Worm (Caenorhabditis elegans) whole organism, L2 larva: ENCODE data around the gene rps-13.

Experiments used
- C34F6.9 ChIP-seq: fragments of 150-350 bp; optimal IDR thresholded peaks from 2 replicates; lab custom pipeline; 2014; ENCODE audit warnings: missing biosample characterization, missing genetic modification characterization
- F13H6.1 ChIP-seq: sonication (generic microtip); optimal IDR thresholded peaks from 2 replicates; lab custom pipeline; 2016; ENCODE audit warnings: missing genetic modification characterization, missing compliant biosample characterization
- Y55F3AM.14 ChIP-seq: fragments of 200-800 bp; sonication (Bioruptor generic); optimal IDR thresholded peaks from 2 replicates; lab custom pipeline; 2018; ENCODE audit warnings: mild to moderate bottlenecking, missing genetic modification characterization, missing compliant biosample characterization
- alr-1 ChIP-seq: fragments of 150-350 bp; optimal IDR thresholded peaks from 2 replicates; lab custom pipeline; 2014; ENCODE audit warnings: missing biosample characterization, missing genetic modification characterization
- aly-2 ChIP-seq: fragments of 150-350 bp; optimal IDR thresholded peaks from 2 replicates; lab custom pipeline; 2014; ENCODE audit warnings: missing biosample characterization, missing genetic modification characterization
- ama-1 ChIP-seq: fragments of 150-350 bp; optimal IDR thresholded peaks from 2 replicates; lab custom pipeline; 2018; ENCODE audit warnings: inconsistent platforms
- ceh-16 ChIP-seq: fragments of 150-350 bp; optimal IDR thresholded peaks from 2 replicates; lab custom pipeline; 2014; ENCODE audit warnings: missing biosample characterization, missing genetic modification characterization
- ceh-82 ChIP-seq: fragments of 150-350 bp; optimal IDR thresholded peaks from 2 replicates; lab custom pipeline; 2014; ENCODE audit warnings: missing biosample characterization, missing genetic modification characterization
- crh-2 ChIP-seq: sonication (generic microtip); optimal IDR thresholded peaks from 2 replicates; lab custom pipeline; 2017; ENCODE audit warnings: missing biosample characterization, missing genetic modification characterization
- dmd-4 ChIP-seq: sonication (generic microtip); optimal IDR thresholded peaks from 2 replicates; lab custom pipeline; 2017; ENCODE audit warnings: missing biosample characterization, missing genetic modification characterization
- egl-27 ChIP-seq: sonication (generic microtip); optimal IDR thresholded peaks from 3 replicates; lab custom pipeline; 2017; ENCODE audit warnings: missing biosample characterization, missing genetic modification reagents, missing genetic modification characterization
- elt-1 ChIP-seq: fragments of 150-350 bp; optimal IDR thresholded peaks from 2 replicates; lab custom pipeline; 2014; ENCODE audit warnings: missing biosample characterization, missing genetic modification characterization
- elt-3 ChIP-seq: sonication (generic microtip); optimal IDR thresholded peaks from 2 replicates; lab custom pipeline; 2017; ENCODE audit warnings: missing biosample characterization, missing genetic modification characterization
- fos-1 ChIP-seq: fragments of 150-350 bp; optimal IDR thresholded peaks from 2 replicates; lab custom pipeline; 2014; ENCODE audit warnings: missing biosample characterization, missing genetic modification characterization
- lin-11 ChIP-seq: fragments of 150-350 bp; sonication (generic microtip); optimal IDR thresholded peaks from 2 replicates; lab custom pipeline; 2014; ENCODE audit warnings: missing biosample characterization, missing genetic modification characterization, inconsistent platforms, mixed read lengths
- lin-13 ChIP-seq: fragments of 150-350 bp; optimal IDR thresholded peaks from 2 replicates; lab custom pipeline; 2014; ENCODE audit warnings: missing biosample characterization, missing genetic modification reagents, missing genetic modification characterization
- lin-39 ChIP-seq: fragments of 150-350 bp; optimal IDR thresholded peaks from 2 replicates; lab custom pipeline; 2014; ENCODE audit warnings: missing biosample characterization, missing genetic modification reagents, missing genetic modification characterization
- lsy-2 ChIP-seq, 2 experiments: fragments of 150-350 bp in 1 of 2; sonication (generic microtip) in 1 of 2; optimal IDR thresholded peaks; 2 replicates each; lab custom pipeline; 2014 to 2017; ENCODE audit warnings: missing biosample characterization in 2 of 2, missing genetic modification characterization in 2 of 2
- mab-5 ChIP-seq: fragments of 150-350 bp; optimal IDR thresholded peaks from 2 replicates; lab custom pipeline; 2014; ENCODE audit warnings: missing biosample characterization, missing genetic modification characterization
- mbf-1 ChIP-seq: sonication (generic microtip); optimal IDR thresholded peaks from 2 replicates; lab custom pipeline; 2017; ENCODE audit warnings: missing biosample characterization, missing genetic modification characterization
- mdl-1 ChIP-seq, 2 experiments: fragments of 150-350 bp in 1 of 2; sonication (generic microtip) in 1 of 2; optimal IDR thresholded peaks; 2 replicates each; lab custom pipeline; 2017; ENCODE audit warnings: missing biosample characterization in 2 of 2, missing genetic modification characterization in 2 of 2
- nhr-12 ChIP-seq: fragments of 150-350 bp; optimal IDR thresholded peaks from 2 replicates; lab custom pipeline; 2014; ENCODE audit warnings: missing biosample characterization, missing genetic modification characterization
- nhr-129 ChIP-seq: fragments of 150-350 bp; optimal IDR thresholded peaks from 2 replicates; lab custom pipeline; 2014; ENCODE audit warnings: missing biosample characterization, missing genetic modification characterization
- nhr-21 ChIP-seq: fragments of 150-350 bp; optimal IDR thresholded peaks from 2 replicates; lab custom pipeline; 2014; ENCODE audit warnings: missing biosample characterization, missing genetic modification characterization
- nhr-25 ChIP-seq: fragments of 150-350 bp; sonication (generic microtip); optimal IDR thresholded peaks from 3 replicates; lab custom pipeline; 2014; ENCODE audit warnings: missing biosample characterization, missing genetic modification characterization
- nhr-6 ChIP-seq: fragments of 150-350 bp; optimal IDR thresholded peaks from 2 replicates; lab custom pipeline; 2014; ENCODE audit warnings: missing biosample characterization, missing genetic modification characterization
- nhr-77 ChIP-seq: fragments of 150-350 bp; optimal IDR thresholded peaks from 2 replicates; lab custom pipeline; 2014; ENCODE audit warnings: missing biosample characterization, missing genetic modification characterization
- peb-1 ChIP-seq: fragments of 150-350 bp; optimal IDR thresholded peaks from 2 replicates; lab custom pipeline; 2014; ENCODE audit warnings: missing biosample characterization, missing genetic modification characterization
- sem-4 ChIP-seq: fragments of 150-350 bp; optimal IDR thresholded peaks from 2 replicates; lab custom pipeline; 2014; ENCODE audit warnings: missing biosample characterization, missing genetic modification reagents, missing genetic modification characterization
- sma-3 ChIP-seq: sonication (generic microtip); optimal IDR thresholded peaks from 2 replicates; lab custom pipeline; 2016; ENCODE audit warnings: missing genetic modification reagents, missing genetic modification characterization, missing compliant biosample characterization
- sma-9 ChIP-seq, 2 experiments: fragments of 150-350 bp in 1 of 2; sonication (generic microtip) in 1 of 2; optimal IDR thresholded peaks; 2 replicates each; lab custom pipeline; 2014 to 2016; ENCODE audit warnings: missing genetic modification characterization in 2 of 2, mild to moderate bottlenecking in 1 of 2, missing biosample characterization in 1 of 2, missing compliant biosample characterization in 1 of 2, missing genetic modification reagents in 1 of 2, moderate library complexity in 1 of 2
- snpc-4 ChIP-seq: fragments of 150-350 bp; optimal IDR thresholded peaks from 2 replicates; lab custom pipeline; 2014; ENCODE audit warnings: missing biosample characterization, missing genetic modification characterization
- unc-39 ChIP-seq: fragments of 150-350 bp; optimal IDR thresholded peaks from 2 replicates; lab custom pipeline; 2014; ENCODE audit warnings: missing biosample characterization, missing genetic modification characterization
- unc-55 ChIP-seq: fragments of 150-350 bp; sonication (generic microtip); optimal IDR thresholded peaks from 3 replicates; lab custom pipeline; 2014; ENCODE audit warnings: missing biosample characterization, missing genetic modification reagents, missing genetic modification characterization
- zag-1 ChIP-seq: fragments of 150-350 bp; optimal IDR thresholded peaks from 2 replicates; lab custom pipeline; 2014; ENCODE audit warnings: missing biosample characterization, missing genetic modification characterization
- ztf-11 ChIP-seq: sonication (generic microtip); optimal IDR thresholded peaks from 2 replicates; lab custom pipeline; 2017; ENCODE audit warnings: missing biosample characterization, missing genetic modification characterization

Gene rps-13

DNA sequence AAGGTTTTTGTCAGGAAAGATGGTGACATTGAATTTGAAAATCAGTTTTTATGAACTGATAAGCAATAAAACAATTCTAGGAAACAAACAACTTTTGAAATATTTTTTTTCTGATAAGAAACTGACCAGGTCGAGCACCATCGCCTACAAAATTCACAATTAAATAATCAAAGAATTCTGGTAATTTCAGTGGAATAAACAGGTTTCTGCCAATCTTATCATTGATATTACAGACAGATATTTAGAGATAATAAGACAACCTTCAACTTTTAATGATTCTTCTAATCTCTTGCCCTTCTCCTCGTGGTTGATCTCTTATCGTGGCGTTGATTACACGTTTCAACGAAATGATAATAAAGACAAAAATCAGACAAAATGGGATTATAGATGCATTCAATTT, 21.6 kb upstream of the rps-13 start (continued):
- peak; percentile 59 for TF ChIP-seq fos-1 (tag; lab: Kevin White, UChicago)
- TF ChIP-seq nhr-25: peak; percentile 73
- TF ChIP-seq elt-3 (tag; lab: Kevin White, UChicago): no peak
- TF ChIP-seq nhr-6 (tag; lab: Kevin White, UChicago): no peak
- peak; percentile 38 for TF ChIP-seq sma-3 (GFP tag; lab: Kevin White, UChicago)
- no peak for TF ChIP-seq ztf-11 (tag; lab: Kevin White, UChicago)
- no peak for TF ChIP-seq C34F6.9 (tag; lab: Kevin White, UChicago)
- TF ChIP-seq dmd-4 (tag; lab: Kevin White, UChicago): no peak
- TF ChIP-seq crh-2: peak; percentile 12
- no peak for TF ChIP-seq nhr-129 (tag; lab: Kevin White, UChicago)
- no peak for TF ChIP-seq lin-11 (tag; lab: Kevin White, UChicago)
- no peak for TF ChIP-seq alr-1 (tag; lab: Kevin White, UChicago)
- TF ChIP-seq ceh-82: no peak
- TF ChIP-seq sem-4 (tag; lab: Kevin White, UChicago): no peak
- no peak for TF ChIP-seq lin-39 (tag; lab: Kevin White, UChicago)

DNA sequence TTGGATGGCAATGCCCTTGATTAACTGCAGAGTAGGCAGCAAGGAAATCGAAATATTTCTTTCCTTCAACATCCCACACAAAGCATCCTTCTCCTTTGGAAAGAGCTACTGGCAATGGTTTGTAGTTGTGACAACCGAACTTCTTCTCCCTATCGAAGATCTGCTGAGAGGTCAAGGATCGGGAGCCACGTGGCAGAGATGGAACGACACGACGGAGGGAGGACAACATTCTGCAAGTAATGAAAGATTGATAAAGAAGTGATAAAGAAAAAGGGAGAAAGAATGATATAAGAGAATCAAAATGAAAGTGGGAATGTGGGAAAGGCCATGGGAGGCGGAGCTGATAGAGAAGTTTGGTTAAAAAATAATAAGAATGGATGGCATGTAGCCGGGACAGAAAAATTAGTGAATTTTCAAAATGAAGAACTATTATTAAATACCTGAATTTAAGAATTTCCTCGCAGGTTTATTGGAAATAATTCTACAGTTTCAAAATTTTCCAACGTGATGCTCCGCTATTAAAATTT, 21.0 kb upstream of the rps-13 start, which contains the start of gene oatr-1:
oatr-1 (minus strand) TSS at position 477 of the 527 bp plus-strand sequence.
- TF ChIP-seq mdl-1 (tag; optimal IDR thresholded peaks at IDR 0.05; lab: Kevin White, UChicago) (peak in 1 of 2 experiments; percentile 2), ama-1 (lab: Kevin White, UChicago) (no peak), crh-2 (peak; percentile 81), peb-1 (tag; lab: Kevin White, UChicago) (no peak), egl-27 (tag; lab: Kevin White, UChicago) (no peak), fos-1 (tag; lab: Kevin White, UChicago) (peak; percentile 7), sma-9 (GFP tag; optimal IDR thresholded peaks at IDR 0.05; lab: Kevin White, UChicago) (peak; percentile 64), sma-9 (tag; optimal IDR thresholded peaks at IDR 0.05; lab: Kevin White, UChicago) (no peak), aly-2 (tag; lab: Kevin White, UChicago) (no peak), Y55F3AM.14 (GFP tag; lab: Kevin White, UChicago) (no peak)
- TF ChIP-seq, all 48 proteins: peak for 4

DNA sequence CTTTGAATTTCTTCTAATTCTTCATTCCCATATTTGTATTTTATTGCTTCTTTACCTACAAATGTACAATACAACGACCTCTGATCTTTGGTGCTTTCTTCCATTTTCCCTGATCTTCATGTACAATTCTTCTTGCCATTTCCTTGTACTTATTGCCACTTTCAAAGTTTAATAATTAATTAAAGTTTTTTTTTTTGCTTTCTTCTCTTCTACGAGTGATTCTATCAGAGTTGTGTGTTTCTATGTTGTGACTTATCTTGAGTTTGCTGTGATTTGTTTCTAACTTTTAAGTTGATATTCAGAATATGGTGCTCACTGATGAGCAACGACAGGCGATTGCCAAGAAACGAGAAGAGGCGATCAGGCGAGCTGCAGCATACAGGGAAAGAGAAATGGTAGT, 15.8 kb upstream of the rps-13 start, which contains the start of gene smrc-1:
smrc-1 (plus strand) TSS at position 301 of the 400 bp plus-strand sequence.
- TF ChIP-seq egl-27 (tag; lab: Kevin White, UChicago) (no peak), nhr-12 (tag; lab: Kevin White, UChicago) (no peak), ztf-11 (tag; lab: Kevin White, UChicago) (no peak), lin-39 (tag; lab: Kevin White, UChicago) (no peak), nhr-77 (tag; lab: Kevin White, UChicago) (no peak), dmd-4 (tag; lab: Kevin White, UChicago) (no peak), crh-2 (no peak)

DNA sequence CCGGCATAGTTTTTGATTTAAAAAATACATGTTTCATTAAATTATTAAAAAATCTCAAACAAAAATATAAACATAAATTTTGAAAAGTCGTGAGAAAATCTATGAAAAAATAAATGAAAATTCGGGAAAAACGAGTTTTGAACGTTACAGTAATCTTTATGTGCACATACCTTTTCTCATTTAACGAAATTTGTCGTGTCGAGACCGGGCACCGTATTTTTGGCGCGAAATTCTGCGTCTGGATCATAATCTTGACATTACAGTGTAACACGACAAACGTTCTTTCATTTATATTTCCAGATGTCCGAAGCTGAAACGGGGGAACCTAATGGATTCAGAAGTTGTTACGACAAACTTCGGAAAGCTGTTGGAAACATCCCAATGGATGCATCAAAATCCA, 14.7 kb upstream of the rps-13 start, which contains the start of gene C16A3.2:
C16A3.2 (plus strand) TSS at position 301 of the 400 bp plus-strand sequence.
- TF ChIP-seq mab-5: no peak
- no peak for TF ChIP-seq ztf-11 (tag; lab: Kevin White, UChicago)
- TF ChIP-seq elt-1 (tag; lab: Kevin White, UChicago): no peak
- TF ChIP-seq ceh-82: no peak
- TF ChIP-seq snpc-4 (tag; lab: Kevin White, UChicago): no peak
- no peak for TF ChIP-seq peb-1 (tag; lab: Kevin White, UChicago)
- TF ChIP-seq F13H6.1 (tag; lab: Kevin White, UChicago): no peak
- no peak for TF ChIP-seq lin-39 (tag; lab: Kevin White, UChicago)
- no peak for TF ChIP-seq crh-2
- no peak for TF ChIP-seq sma-3 (GFP tag; lab: Kevin White, UChicago)
- TF ChIP-seq unc-39 (tag; lab: Kevin White, UChicago): no peak
- TF ChIP-seq fos-1 (tag; lab: Kevin White, UChicago): no peak
- no peak for TF ChIP-seq elt-3 (tag; lab: Kevin White, UChicago)
- TF ChIP-seq lin-13: no peak
- TF ChIP-seq zag-1: no peak
- no peak for TF ChIP-seq mdl-1 (tag; optimal IDR thresholded peaks at IDR 0.05; lab: Kevin White, UChicago)
- no peak for TF ChIP-seq nhr-6 (tag; lab: Kevin White, UChicago)

DNA sequence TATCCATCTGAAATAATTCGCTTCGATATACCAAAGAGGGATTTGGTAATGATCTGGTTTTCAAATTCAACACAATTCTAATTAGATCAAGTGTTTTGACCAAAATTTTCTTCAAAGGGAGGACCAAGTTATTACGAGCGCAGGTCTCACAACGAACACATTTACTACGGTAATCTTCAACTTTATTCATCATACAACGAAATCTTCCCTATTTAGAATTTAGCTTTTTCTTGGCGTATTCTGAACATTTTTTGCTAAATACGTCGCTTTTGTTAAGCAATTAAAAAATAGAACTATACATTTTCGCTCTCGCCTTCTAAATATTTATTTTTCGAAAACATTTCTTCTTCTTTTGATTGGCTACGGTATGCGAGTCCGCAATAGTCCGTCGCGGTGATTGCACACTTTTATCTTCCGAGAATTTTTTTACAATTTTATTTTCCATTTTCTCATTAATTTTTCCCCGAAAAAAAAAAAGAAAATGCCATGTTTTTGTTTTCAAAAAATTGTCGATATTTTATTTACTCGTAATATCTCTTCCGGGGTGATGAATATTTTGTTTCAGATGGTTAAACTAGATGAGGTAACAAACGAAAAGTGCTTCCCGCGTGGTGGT, 8.3 kb upstream of the rps-13 start, which contains the start of gene let-716:
let-716 (plus strand) TSS at position 566 of the 616 bp plus-strand sequence.
- TF ChIP-seq mbf-1 (tag; lab: Kevin White, UChicago): no peak
- TF ChIP-seq unc-55 (GFP tag; lab: Kevin White, UChicago): peak; percentile 51
- no peak for TF ChIP-seq ceh-16 (tag; lab: Kevin White, UChicago)
- peak; percentile 21 for TF ChIP-seq nhr-21 (tag; lab: Kevin White, UChicago)
- TF ChIP-seq sma-3 (GFP tag; lab: Kevin White, UChicago): no peak
- TF ChIP-seq crh-2: peak; percentile 5
- peak; percentile 85 to 97 for TF ChIP-seq lsy-2 (tag; optimal IDR thresholded peaks at IDR 0.05; lab: Kevin White, UChicago)
- TF ChIP-seq fos-1 (tag; lab: Kevin White, UChicago): peak; percentile 6
- TF ChIP-seq nhr-12 (tag; lab: Kevin White, UChicago): no peak
- no peak for TF ChIP-seq alr-1 (tag; lab: Kevin White, UChicago)
- TF ChIP-seq ztf-11 (tag; lab: Kevin White, UChicago): no peak
